Worm (Caenorhabditis elegans) whole organism, midembryonic: ENCODE results near the gene clec-59.

Source experiments
- T22C8.4 ChIP-seq: fragments of 200-800 bp; sonication (Bioruptor generic); IDR thresholded peaks from 2 replicates; pipeline ENCODE4 v1.3.6; 2022; ENCODE audit warnings: missing genetic modification characterization, missing compliant biosample characterization
- cog-1 ChIP-seq: sonication (generic microtip); optimal IDR thresholded peaks from 2 replicates; lab custom pipeline; 2016; ENCODE audit warnings: missing genetic modification characterization, missing compliant biosample characterization
- flt-1 ChIP-seq: fragments of 200-800 bp; sonication (Bioruptor generic); IDR thresholded peaks from 2 replicates; pipeline ENCODE4 v1.3.6; 2022; ENCODE audit warnings: missing genetic modification characterization, missing compliant biosample characterization

ce11 chrII:10486738-10487137 is 7.5 kb upstream of the clec-59 start, which contains the start of gene ZK666.15:
- TF ChIP-seq T22C8.4 (GFP tag; lab: Robert Waterston, UW) (no peak), flt-1 (GFP tag; lab: Robert Waterston, UW) (no peak), cog-1 (tag; lab: Kevin White, UChicago) (no peak)
